Worm (Caenorhabditis elegans): ENCODE measurements around the gene hpo-29.

- TF ChIP-seq alr-1 (tag; optimal IDR thresholded peaks at IDR 0.05) = no peak
- TF ChIP-seq nhr-25 (tag; optimal IDR thresholded peaks at IDR 0.05) = no peak
- no peak for TF ChIP-seq elt-3 (tag; optimal IDR thresholded peaks at IDR 0.05)
- no peak for TF ChIP-seq aly-2 (tag; optimal IDR thresholded peaks at IDR 0.05)
Observed at ce11 chrIII:211387-211786, 24.3 kb upstream of the hpo-29 start.
